Worm (Caenorhabditis elegans): ENCODE measurements around the gene zig-8.

- no peak for TF ChIP-seq sox-4 (tag; optimal IDR thresholded peaks at IDR 0.05)
- TF ChIP-seq fkh-4 (tag; optimal IDR thresholded peaks at IDR 0.05; ENCODE audit: borderline replicate concordance): no peak
These were observed 14.1 kb upstream of the zig-8 start for ce11 chrIII:13105497-13105896.
